Worm (Caenorhabditis elegans) whole organism, early embryonic: Measurements from ENCODE around the gene C37C3.18.

Experiments used
- aly-1 ChIP-seq: sonication (generic microtip); optimal IDR thresholded peaks from 2 replicates; lab custom pipeline; 2016; ENCODE audit warnings: missing genetic modification characterization, missing compliant biosample characterization
- ama-1 ChIP-seq: fragments of 150-350 bp; optimal IDR thresholded peaks from 2 replicates; lab custom pipeline; 2014
- ceh-36 ChIP-seq: sonication (generic microtip); optimal IDR thresholded peaks from 2 replicates; lab custom pipeline; 2016; ENCODE audit warnings: missing genetic modification characterization, inconsistent platforms, missing compliant biosample characterization
- ets-7 ChIP-seq: sonication (generic microtip); optimal IDR thresholded peaks from 2 replicates; lab custom pipeline; 2016; ENCODE audit warnings: missing genotype, missing genetic modification characterization, missing compliant biosample characterization
- flt-1 ChIP-seq: fragments of 200-800 bp; sonication (Bioruptor generic); IDR thresholded peaks from 2 replicates; pipeline ENCODE4 v1.3.6; 2022; ENCODE audit warnings: missing genetic modification characterization, missing compliant biosample characterization
- hmbx-1 ChIP-seq: sonication (generic microtip); optimal IDR thresholded peaks from 2 replicates; lab custom pipeline; 2016; ENCODE audit warnings: mild to moderate bottlenecking, missing genetic modification characterization, missing compliant biosample characterization
- hmg-4 ChIP-seq: fragments of 200-800 bp; sonication (Bioruptor generic); optimal IDR thresholded peaks from 2 replicates; lab custom pipeline; 2018; ENCODE audit warnings: mild to moderate bottlenecking, missing genetic modification characterization, missing compliant biosample characterization
- pes-1 ChIP-seq: fragments of 200-800 bp; sonication (Bioruptor generic); IDR thresholded peaks from 2 replicates; pipeline ENCODE4 v1.3.6; 2022; ENCODE audit warnings: missing genetic modification reagents, missing genetic modification characterization, missing compliant biosample characterization
- tbx-11 ChIP-seq: fragments of 200-800 bp; sonication (Bioruptor generic); IDR thresholded peaks from 2 replicates; pipeline ENCODE4 v1.3.6; 2022; ENCODE audit warnings: missing genetic modification characterization, missing compliant biosample characterization

DNA sequence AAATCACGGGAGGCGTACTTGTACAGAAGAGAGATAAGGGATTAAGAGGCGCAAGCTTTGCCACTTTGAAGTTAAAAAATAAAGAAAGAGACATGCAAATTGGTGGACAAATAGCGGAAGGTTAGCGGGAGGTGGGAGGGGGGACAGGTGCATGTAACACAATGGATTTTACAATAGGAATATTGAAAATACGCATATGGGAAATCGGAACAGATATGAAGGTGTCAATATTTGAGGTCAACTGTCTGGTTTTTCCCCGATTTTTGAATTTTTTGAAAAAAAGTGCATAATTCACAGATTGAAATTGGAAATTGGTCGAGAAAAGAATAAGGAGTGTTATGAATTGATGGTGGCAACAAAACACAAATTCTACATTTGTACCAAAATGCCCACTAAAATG lies 7.0 kb downstream of the C37C3.18 start, which contains the start of gene C37C3.17:
- TF ChIP-seq hmg-4 (no peak), ets-7 (tag; lab: Kevin White, UChicago) (no peak), hmbx-1 (no peak), aly-1 (no peak), flt-1 (GFP tag; lab: Robert Waterston, UW) (no peak), ama-1 (no peak), tbx-11 (GFP tag; lab: Robert Waterston, UW) (no peak), ceh-36 (tag; lab: Kevin White, UChicago) (no peak), pes-1 (no peak)
